Fruit fly (Drosophila melanogaster): Measurements from ENCODE around the gene Act5C.

DNA sequence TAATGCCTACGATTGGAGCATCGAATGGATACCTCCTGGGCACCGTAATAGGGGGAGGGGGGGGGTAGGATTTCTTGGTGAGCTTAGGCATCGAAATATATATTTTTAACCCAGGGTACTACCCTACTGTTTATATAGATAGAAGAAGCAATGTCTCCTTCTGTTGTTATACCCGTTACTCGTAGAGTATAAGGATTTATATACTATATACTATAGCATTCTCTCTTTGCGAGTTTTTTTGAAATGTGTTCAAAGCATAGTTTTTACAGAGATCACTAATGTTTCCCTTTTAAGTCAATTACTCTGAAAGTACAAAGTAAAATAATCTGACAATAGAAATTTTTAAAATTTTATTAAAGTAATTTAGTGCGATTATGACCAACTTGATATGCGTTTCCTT, 47.2 kb upstream of the Act5C start, which contains the start of gene CG43136:
- TF ChIP-seq CG12768 (GFP tag; optimal IDR thresholded peaks at IDR 0.05) (no peak), kay (GFP tag; ENCODE audit: borderline replicate concordance) (no peak), CG14711 (tag; optimal IDR thresholded peaks at IDR 0.05) (no peak)
